Fruit fly (Drosophila melanogaster) whole organism, embryonic: ENCODE data around the gene CG8861.

Experiments used
- BtbVII ChIP-seq: fragments of 200-800 bp; sonication (Bioruptor generic); optimal IDR thresholded peaks from 3 replicates; lab custom pipeline; 2017; ENCODE audit warnings: missing biosample characterization, mild to moderate bottlenecking, missing genetic modification characterization
- CG11398 ChIP-seq: fragments of 200-800 bp; sonication (Bioruptor generic); optimal IDR thresholded peaks from 2 replicates; lab custom pipeline; 2016; ENCODE audit warnings: missing biosample characterization, missing genetic modification characterization
- CG11504 ChIP-seq: fragments of 200-800 bp; sonication (Bioruptor generic); optimal IDR thresholded peaks from 3 replicates; lab custom pipeline; 2019; ENCODE audit warnings: missing biosample characterization, mild to moderate bottlenecking, missing genetic modification characterization, moderate library complexity
- CG12071 ChIP-seq: fragments of 200-800 bp; sonication (Bioruptor generic); optimal IDR thresholded peaks from 3 replicates; lab custom pipeline; 2018; ENCODE audit warnings: missing biosample characterization, mild to moderate bottlenecking, missing genetic modification characterization
- CG12219 ChIP-seq: fragments of 200-800 bp; sonication (Bioruptor generic); optimal IDR thresholded peaks from 3 replicates; lab custom pipeline; 2018; ENCODE audit warnings: missing biosample characterization, mild to moderate bottlenecking, missing genetic modification characterization
- CG13424 ChIP-seq: fragments of 200-800 bp; sonication (Bioruptor generic); optimal IDR thresholded peaks from 2 replicates; lab custom pipeline; 2019; ENCODE audit warnings: missing biosample characterization, mild to moderate bottlenecking, missing genetic modification characterization, moderate library complexity
- CG1529 ChIP-seq: fragments of 200-800 bp; sonication (Bioruptor generic); optimal IDR thresholded peaks from 3 replicates; lab custom pipeline; 2018; ENCODE audit warnings: missing biosample characterization, missing genetic modification characterization
- CG15601 ChIP-seq: fragments of 200-800 bp; sonication (Bioruptor generic); optimal IDR thresholded peaks from 3 replicates; lab custom pipeline; 2019; ENCODE audit warnings: missing biosample characterization, mild to moderate bottlenecking, missing genetic modification characterization, moderate library complexity
- CG5953 ChIP-seq: fragments of 200-800 bp; sonication (Bioruptor generic); IDR thresholded peaks from 2 replicates; pipeline ENCODE4 v1.3.6; 2022; ENCODE audit warnings: missing biosample characterization, missing genetic modification characterization
- CG6272 ChIP-seq: fragments of 200-800 bp; sonication (Bioruptor generic); IDR thresholded peaks from 2 replicates; pipeline ENCODE4 v1.3.6; 2022; ENCODE audit warnings: missing biosample characterization, missing genetic modification characterization
- CG6683 ChIP-seq: fragments of 200-800 bp; sonication (Bioruptor generic); optimal IDR thresholded peaks from 2 replicates; lab custom pipeline; 2017; ENCODE audit warnings: missing biosample characterization, mild to moderate bottlenecking, missing genetic modification characterization, missing genetic modification reagents
- CG6813 ChIP-seq: fragments of 200-800 bp; sonication (Bioruptor generic); optimal IDR thresholded peaks from 2 replicates; lab custom pipeline; 2017; ENCODE audit warnings: missing biosample characterization, missing genetic modification characterization, mild to moderate bottlenecking, moderate library complexity, missing genetic modification reagents
- CG7357 ChIP-seq: fragments of 200-800 bp; sonication (Bioruptor generic); IDR thresholded peaks from 3 replicates; pipeline ENCODE4 v1.3.6; 2022; ENCODE audit warnings: missing biosample characterization, missing genetic modification characterization
- CG7372 ChIP-seq: fragments of 200-800 bp; sonication (Bioruptor generic); IDR thresholded peaks from 2 replicates; pipeline ENCODE4 v1.3.6; 2022; ENCODE audit warnings: missing biosample characterization, missing genetic modification characterization
- CG8359 ChIP-seq: fragments of 200-800 bp; sonication (Bioruptor generic); optimal IDR thresholded peaks from 2 replicates; lab custom pipeline; 2017; ENCODE audit warnings: missing biosample characterization, mild to moderate bottlenecking, missing genetic modification characterization, borderline replicate concordance
- CG9876 ChIP-seq: fragments of 200-800 bp; sonication (Bioruptor generic); optimal IDR thresholded peaks from 2 replicates; lab custom pipeline; 2016; ENCODE audit warnings: missing biosample characterization, missing genetic modification characterization
- E2f1 ChIP-seq: fragments of 200-800 bp; sonication (Bioruptor generic); IDR thresholded peaks from 2 replicates; pipeline ENCODE4 v1.3.6; 2022; ENCODE audit warnings: missing biosample characterization, missing genetic modification characterization
- Ets97D ChIP-seq: fragments of 200-800 bp; sonication (Bioruptor generic); optimal IDR thresholded peaks from 3 replicates; lab custom pipeline; 2016; ENCODE audit warnings: missing biosample characterization, missing genetic modification characterization
- Gug ChIP-seq: fragments of 200-800 bp; sonication (Bioruptor generic); IDR thresholded peaks from 4 replicates; pipeline ENCODE4 v1.3.6; 2022; ENCODE audit warnings: missing biosample characterization, missing genetic modification characterization
- MTF-1 ChIP-seq: fragments of 200-800 bp; sonication (Bioruptor generic); optimal IDR thresholded peaks from 2 replicates; lab custom pipeline; 2018; ENCODE audit warnings: missing biosample characterization, mild to moderate bottlenecking, missing genetic modification characterization, borderline replicate concordance
- Mad ChIP-seq: fragments of 200-800 bp; sonication (Bioruptor generic); optimal IDR thresholded peaks from 2 replicates; lab custom pipeline; 2016; ENCODE audit warnings: missing biosample characterization, missing genetic modification characterization
- NC2α ChIP-seq: fragments of 200-800 bp; sonication (Bioruptor generic); optimal IDR thresholded peaks from 2 replicates; lab custom pipeline; 2016; ENCODE audit warnings: missing biosample characterization, missing genetic modification characterization
- NK7.1 ChIP-seq: fragments of 200-800 bp; sonication (Bioruptor generic); optimal IDR thresholded peaks from 3 replicates; lab custom pipeline; 2016; ENCODE audit warnings: missing biosample characterization, missing genetic modification characterization
- Sry-δ ChIP-seq: fragments of 200-800 bp; sonication (Bioruptor generic); optimal IDR thresholded peaks from 2 replicates; lab custom pipeline; 2016; ENCODE audit warnings: missing biosample characterization, missing genetic modification characterization
- Trl ChIP-seq, 3 experiments: fragments of >200 bp in 2 of 3; fragments of 200-800 bp in 1 of 3; sonication (Bioruptor generic) in 1 of 3; optimal IDR thresholded peaks; 2 replicates in 1 of 3; 3 replicates in 2 of 3; lab custom pipeline; 2016 to 2017; ENCODE audit warnings: missing biosample characterization in 1 of 3, missing genetic modification characterization in 1 of 3
- Usf ChIP-seq: fragments of 200-800 bp; sonication (Bioruptor generic); optimal IDR thresholded peaks from 2 replicates; lab custom pipeline; 2017; ENCODE audit warnings: missing genotype, missing biosample characterization, missing genetic modification characterization
- Xbp1 ChIP-seq: fragments of 200-800 bp; sonication (Bioruptor generic); optimal IDR thresholded peaks from 3 replicates; lab custom pipeline; 2016; ENCODE audit warnings: missing biosample characterization, mild to moderate bottlenecking, missing genetic modification characterization
- ab ChIP-seq: fragments of 200-800 bp; sonication (Bioruptor generic); optimal IDR thresholded peaks from 2 replicates; lab custom pipeline; 2016; ENCODE audit warnings: missing biosample characterization, missing genetic modification characterization
- abd-A ChIP-seq: fragments of 200-800 bp; sonication (Bioruptor generic); optimal IDR thresholded peaks from 3 replicates; lab custom pipeline; 2019; ENCODE audit warnings: missing biosample characterization, mild to moderate bottlenecking, missing genetic modification characterization, moderate library complexity
- ap ChIP-seq: fragments of 200-800 bp; sonication (Bioruptor generic); IDR thresholded peaks from 2 replicates; pipeline ENCODE4 v1.3.6; 2022; ENCODE audit warnings: missing biosample characterization, missing genetic modification characterization
- bigmax ChIP-seq: fragments of 200-800 bp; sonication (Bioruptor generic); optimal IDR thresholded peaks from 2 replicates; lab custom pipeline; 2018; ENCODE audit warnings: missing biosample characterization, mild to moderate bottlenecking, missing genetic modification characterization
- bsh ChIP-seq, 2 experiments: fragments of 200-800 bp; sonication (Bioruptor generic); optimal IDR thresholded peaks; 2 replicates each; lab custom pipeline; 2017 to 2018; ENCODE audit warnings: mild to moderate bottlenecking in 2 of 2, missing biosample characterization in 2 of 2, missing genetic modification characterization in 2 of 2, moderate library complexity in 1 of 2
- crol ChIP-seq: fragments of 200-800 bp; sonication (Bioruptor generic); IDR thresholded peaks from 2 replicates; pipeline ENCODE4 v1.3.6; 2022; ENCODE audit warnings: missing biosample characterization, missing genetic modification characterization
- crp ChIP-seq, 2 experiments: fragments of 200-800 bp; sonication (Bioruptor generic); optimal IDR thresholded peaks; 2 replicates in 1 of 2; 3 replicates in 1 of 2; lab custom pipeline; 2017; ENCODE audit warnings: missing biosample characterization in 2 of 2, missing genetic modification characterization in 2 of 2, mild to moderate bottlenecking in 1 of 2, moderate library complexity in 1 of 2
- danr ChIP-seq: fragments of 200-800 bp; sonication (Bioruptor generic); IDR thresholded peaks from 2 replicates; pipeline ENCODE4 v1.3.6; 2022; ENCODE audit warnings: missing biosample characterization, missing genetic modification characterization
- fru ChIP-seq: fragments of >200 bp; optimal IDR thresholded peaks from 2 replicates; lab custom pipeline; 2017
- gcm ChIP-seq: fragments of 200-800 bp; sonication (Bioruptor generic); optimal IDR thresholded peaks from 2 replicates; lab custom pipeline; 2019; ENCODE audit warnings: missing biosample characterization, mild to moderate bottlenecking, missing genetic modification characterization, moderate library complexity
- pan ChIP-seq, 4 experiments: fragments of >200 bp in 3 of 4; fragments of 200-800 bp in 1 of 4; sonication (Bioruptor generic) in 1 of 4; optimal IDR thresholded peaks in 3 of 4; IDR thresholded peaks in 1 of 4; 2 replicates each; pipeline versions ENCODE4 v1.3.6 to Lab custom; 2017 to 2022; ENCODE audit warnings: missing biosample characterization in 2 of 4, missing genetic modification characterization in 2 of 4, mixed read lengths in 1 of 4
- pho ChIP-seq: fragments of 200-800 bp; sonication (Bioruptor generic); optimal IDR thresholded peaks from 2 replicates; lab custom pipeline; 2016; ENCODE audit warnings: missing biosample characterization, missing genetic modification characterization
- pita ChIP-seq: fragments of 200-800 bp; sonication (Bioruptor generic); optimal IDR thresholded peaks from 2 replicates; lab custom pipeline; 2017; ENCODE audit warnings: missing biosample characterization, mild to moderate bottlenecking, missing genetic modification characterization
- pros ChIP-seq: fragments of 200-800 bp; sonication (Bioruptor generic); optimal IDR thresholded peaks from 3 replicates; lab custom pipeline; 2019; ENCODE audit warnings: missing biosample characterization, mild to moderate bottlenecking, missing genetic modification characterization, moderate library complexity
- rib ChIP-seq: fragments of 200-800 bp; sonication (Bioruptor generic); IDR thresholded peaks from 2 replicates; pipeline ENCODE4 v1.3.6; 2022; ENCODE audit warnings: missing biosample characterization, missing genetic modification characterization
- run ChIP-seq: fragments of 200-800 bp; sonication (Bioruptor generic); optimal IDR thresholded peaks from 3 replicates; lab custom pipeline; 2018; ENCODE audit warnings: missing biosample characterization, mild to moderate bottlenecking, missing genetic modification characterization
- seq ChIP-seq: fragments of 200-800 bp; sonication (Bioruptor generic); IDR thresholded peaks from 2 replicates; pipeline ENCODE4 v1.3.6; 2022; ENCODE audit warnings: missing biosample characterization, missing genetic modification characterization
- unc-4 ChIP-seq: fragments of 200-800 bp; sonication (Bioruptor generic); IDR thresholded peaks from 2 replicates; pipeline ENCODE4 v1.3.6; 2022; ENCODE audit warnings: missing biosample characterization, missing genetic modification characterization; ENCODE audit not compliant: partially characterized antibody
- usp ChIP-seq: fragments of >200 bp; optimal IDR thresholded peaks from 2 replicates; lab custom pipeline; 2017; ENCODE audit warnings: missing biosample characterization, missing genetic modification characterization
- vvl ChIP-seq: fragments of 200-800 bp; sonication (Bioruptor generic); IDR thresholded peaks from 2 replicates; pipeline ENCODE4 v1.3.6; 2022; ENCODE audit warnings: missing biosample characterization, missing genetic modification characterization
- zen ChIP-seq: fragments of 200-800 bp; sonication (Bioruptor generic); optimal IDR thresholded peaks from 3 replicates; lab custom pipeline; 2018; ENCODE audit warnings: missing biosample characterization, mild to moderate bottlenecking, missing genetic modification characterization, moderate library complexity
- zfh1 ChIP-seq: fragments of 200-800 bp; sonication (Bioruptor generic); IDR thresholded peaks from 3 replicates; pipeline ENCODE4 v1.3.6; 2022; ENCODE audit warnings: missing biosample characterization, missing genetic modification characterization

Gene CG8861

dm6 chr3R:9260421-9260973 lies 67.8 kb downstream of the CG8861 start, which contains the start of gene ATP6AP2 (continued):
- TF ChIP-seq pan (optimal IDR thresholded peaks at IDR 0.05; lab: Kevin White, UChicago): no peak
- TF ChIP-seq pan (GFP tag; optimal IDR thresholded peaks at IDR 0.05 in 1 of 2, IDR thresholded peaks at IDR 0.05 in 1 of 2): peak in 1 of 2 experiments; percentile 66
- no peak for TF ChIP-seq pho (GFP tag; lab: Kevin White, UChicago)
- no peak for TF ChIP-seq danr (GFP tag; lab: Robert Waterston, UW)
- TF ChIP-seq bsh (GFP tag; optimal IDR thresholded peaks at IDR 0.05; lab: Kevin White, UChicago): peak in 1 of 2 experiments; percentile 54
- no peak for TF ChIP-seq CG12219
- TF ChIP-seq crp (GFP tag; optimal IDR thresholded peaks at IDR 0.05; lab: Kevin White, UChicago): peak in 1 of 2 experiments; percentile 79
- no peak for TF ChIP-seq abd-A (tag; lab: Kevin White, UChicago)
- no peak for TF ChIP-seq BtbVII (GFP tag; lab: Kevin White, UChicago)
- no peak for TF ChIP-seq NC2α (GFP tag; lab: Kevin White, UChicago)
- TF ChIP-seq fru (lab: Kevin White, UChicago): no peak
- peak; percentile 79 for TF ChIP-seq Ets97D (GFP tag; lab: Kevin White, UChicago)
- TF ChIP-seq NK7.1 (GFP tag; lab: Kevin White, UChicago): no peak
- no peak; the same call in 1 of the 2 replicates for TF ChIP-seq E2f1 (GFP tag; lab: Robert Waterston, UW)
- peak; percentile 13 for TF ChIP-seq gcm
- TF ChIP-seq CG6272: peak; percentile 28; the same call in 1 of the 2 replicates
- TF ChIP-seq unc-4 (GFP tag; lab: Robert Waterston, UW): peak; percentile 78
- no peak for TF ChIP-seq Gug (GFP tag; lab: Robert Waterston, UW)
- TF ChIP-seq CG5953 (GFP tag; lab: Robert Waterston, UW): 0 out of 2 replicates have a peak, but pooled peaks have one; percentile 28
- no peak for TF ChIP-seq CG12071
- no peak for TF ChIP-seq ap
- TF ChIP-seq rib: no peak
- no peak for TF ChIP-seq seq (GFP tag; lab: Robert Waterston, UW)
- peak; percentile 90 for TF ChIP-seq crol (GFP tag; lab: Robert Waterston, UW)
- TF ChIP-seq CG9876: no peak
- TF ChIP-seq CG6683 (GFP tag; lab: Kevin White, UChicago): no peak
- peak; percentile 72 for TF ChIP-seq Usf (GFP tag; lab: Kevin White, UChicago)
- peak; percentile 72 for TF ChIP-seq CG13424 (tag; lab: Kevin White, UChicago)
- no peak for TF ChIP-seq CG8359 (GFP tag; lab: Kevin White, UChicago)
- no peak for TF ChIP-seq CG1529 (GFP tag; lab: Kevin White, UChicago)
- no peak for TF ChIP-seq bigmax
- TF ChIP-seq Xbp1 (GFP tag; lab: Kevin White, UChicago): peak; percentile 72
- no peak for TF ChIP-seq ab (GFP tag; lab: Kevin White, UChicago)
- no peak for TF ChIP-seq pita (GFP tag; lab: Kevin White, UChicago)
- peak; percentile 58 for TF ChIP-seq CG15601
- peak; percentile 40 for TF ChIP-seq zen (tag; lab: Kevin White, UChicago)
- TF ChIP-seq usp (GFP tag; lab: Kevin White, UChicago): no peak
- TF ChIP-seq CG7357: 0 out of 3 replicates have a peak, but pooled peaks have one; percentile 7
- TF ChIP-seq Sry-δ (GFP tag; lab: Kevin White, UChicago): peak; percentile 63
- peak; percentile 77 for TF ChIP-seq vvl (GFP tag; lab: Robert Waterston, UW)
- TF ChIP-seq zfh1 (GFP tag; lab: Robert Waterston, UW): no peak
- peak; percentile 36 for TF ChIP-seq Mad (GFP tag; lab: Kevin White, UChicago)
- no peak for TF ChIP-seq MTF-1
- no peak for TF ChIP-seq Trl (optimal IDR thresholded peaks at IDR 0.05; lab: Kevin White, UChicago)
- no peak for TF ChIP-seq Trl (GFP tag; optimal IDR thresholded peaks at IDR 0.05; lab: Kevin White, UChicago)
- TF ChIP-seq CG6813: no peak
- TF ChIP-seq CG7372 (GFP tag; lab: Robert Waterston, UW): no peak
- TF ChIP-seq CG11504 (tag; lab: Kevin White, UChicago): no peak
- TF ChIP-seq pros (GFP tag; lab: Kevin White, UChicago): no peak
- TF ChIP-seq run (tag; lab: Kevin White, UChicago): no peak
- TF ChIP-seq CG11398 (GFP tag; lab: Kevin White, UChicago): no peak
